Worm (Caenorhabditis elegans): Measurements from ENCODE around the gene gst-28.

- no peak for TF ChIP-seq scrt-1 (GFP tag; IDR thresholded peaks at IDR 0.05)
- no peak for TF ChIP-seq ets-7 (tag; optimal IDR thresholded peaks at IDR 0.05)
- TF ChIP-seq ama-1 (optimal IDR thresholded peaks at IDR 0.05), result no peak
- no peak for TF ChIP-seq ceh-13 (GFP tag; optimal IDR thresholded peaks at IDR 0.05)
- no peak for TF ChIP-seq tra-4 (tag; optimal IDR thresholded peaks at IDR 0.05)
- TF ChIP-seq flt-1 (GFP tag; IDR thresholded peaks at IDR 0.05), result no peak
- no peak for TF ChIP-seq hnd-1 (tag; optimal IDR thresholded peaks at IDR 0.05)
- no peak for TF ChIP-seq aly-1 (tag; optimal IDR thresholded peaks at IDR 0.05)
- no peak for TF ChIP-seq hmg-4 (GFP tag; optimal IDR thresholded peaks at IDR 0.05)
- TF ChIP-seq tbx-37 (GFP tag; conservative IDR thresholded peaks at IDR 0.05), result no peak
- TF ChIP-seq tbx-11 (GFP tag; IDR thresholded peaks at IDR 0.05), result no peak
- TF ChIP-seq F13C5.2 (tag; optimal IDR thresholded peaks at IDR 0.05), result no peak
- no peak for TF ChIP-seq ceh-36 (tag; optimal IDR thresholded peaks at IDR 0.05)
- TF ChIP-seq hmbx-1 (tag; optimal IDR thresholded peaks at IDR 0.05), result no peak
Measured at ce11 chrII:15213732-15214131, 46.4 kb upstream of the gst-28 start.

Data from whole organism, early embryonic.